Worm (Caenorhabditis elegans) whole organism, L4 larva: ENCODE data around the gene F14H12.7.

Source experiments
- egl-27 ChIP-seq: sonication (generic microtip); optimal IDR thresholded peaks from 3 replicates; lab custom pipeline; 2017; ENCODE audit warnings: missing biosample characterization, missing genetic modification reagents, missing genetic modification characterization
- fkh-10 ChIP-seq: fragments of 150-350 bp; optimal IDR thresholded peaks from 2 replicates; lab custom pipeline; 2014; ENCODE audit warnings: missing biosample characterization, missing genetic modification reagents, missing genetic modification characterization
- zfp-3 ChIP-seq: fragments of 200-800 bp; sonication (Bioruptor generic); conservative IDR thresholded peaks from 2 replicates; pipeline ENCODE4 v1.3.6; 2022; ENCODE audit warnings: missing genetic modification reagents, missing genetic modification characterization, missing compliant biosample characterization

ce11 chrX:4410280-4410911, 48.0 kb upstream of the F14H12.7 start:
- TF ChIP-seq fkh-10 (GFP tag; lab: Kevin White, UChicago): no peak
- TF ChIP-seq zfp-3: no peak; the same call in 1 of the 2 replicates
- TF ChIP-seq egl-27 (tag; lab: Kevin White, UChicago): no peak
